Worm (Caenorhabditis elegans): ENCODE data around the gene T28D6.4.

- no peak for TF ChIP-seq aptf-3 (GFP tag; IDR thresholded peaks at IDR 0.05)
- TF ChIP-seq hlh-26 (GFP tag; conservative IDR thresholded peaks at IDR 0.05) = no peak
- TF ChIP-seq pbrm-1 (GFP tag; IDR thresholded peaks at IDR 0.05) = no peak
- TF ChIP-seq die-1 (tag; optimal IDR thresholded peaks at IDR 0.05) = no peak
These were observed 834 bp upstream of the T28D6.4 start for ce11 chrIII:11359422-11359821.
